Worm (Caenorhabditis elegans): ENCODE measurements around the gene srt-55.

DNA sequence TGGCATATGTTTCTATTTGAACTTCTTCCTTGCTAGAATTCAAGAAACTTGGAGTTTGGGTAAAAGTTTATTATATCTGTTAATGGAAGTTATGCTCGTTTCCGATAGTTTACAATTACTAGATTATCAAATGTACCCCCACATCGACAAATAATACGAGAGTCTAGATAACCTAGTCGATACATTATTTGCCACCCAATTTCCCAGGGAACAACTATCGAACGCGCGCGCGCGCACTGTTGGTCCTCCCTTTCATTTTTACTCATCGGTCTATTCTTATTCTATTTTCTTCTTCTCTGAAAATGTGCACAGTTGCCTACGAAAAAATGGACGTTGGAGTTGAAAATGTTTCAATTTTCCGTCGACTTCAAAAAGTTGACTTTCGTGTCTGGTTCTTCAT is 45.7 kb downstream of the srt-55 start, which contains the start of gene T16G12.13:
- TF ChIP-seq him-1 (tag; optimal IDR thresholded peaks at IDR 0.05) (no peak), W03F9.2 (tag; optimal IDR thresholded peaks at IDR 0.05) (no peak)
